Worm (Caenorhabditis elegans): ENCODE data around the gene F57A8.7.

- TF ChIP-seq pha-4 (tag; optimal IDR thresholded peaks at IDR 0.05) (no peak), fkh-10 (GFP tag; optimal IDR thresholded peaks at IDR 0.05) (no peak), hlh-30 (tag; optimal IDR thresholded peaks at IDR 0.05; ENCODE audit: insufficient read depth) (no peak), dmd-4 (tag; optimal IDR thresholded peaks at IDR 0.05; ENCODE audit: borderline replicate concordance) (no peak), nhr-232 (tag; optimal IDR thresholded peaks at IDR 0.05) (no peak), ama-1 (optimal IDR thresholded peaks at IDR 0.05) (no peak), lin-11 (tag; optimal IDR thresholded peaks at IDR 0.05) (no peak), pqm-1 (tag; optimal IDR thresholded peaks at IDR 0.05) (no peak), ets-4 (tag; optimal IDR thresholded peaks at IDR 0.05) (no peak)
These were observed 44.6 kb upstream of the F57A8.7 start, which contains the start of gene acl-2 for ce11 chrV:10030992-10031383.
